Fruit fly (Drosophila melanogaster): ENCODE data around the gene cdi.

- TF ChIP-seq CG8478 (optimal IDR thresholded peaks at IDR 0.05), result no peak
- no peak for TF ChIP-seq CTCF (optimal IDR thresholded peaks at IDR 0.05)
Measured at dm6 chr3R:19104123-19104522, 10.1 kb upstream of the cdi start.
